Worm (Caenorhabditis elegans): ENCODE measurements around the gene sdz-8.

Gene sdz-8

ce11 chrV:11472209-11472608, 43.8 kb downstream of the sdz-8 start, which contains the start of the genes nas-20 and nas-21 (continued):
- no peak for TF ChIP-seq K09A11.1 (tag; optimal IDR thresholded peaks at IDR 0.05; ENCODE audit: insufficient read depth)
- TF ChIP-seq pqm-1 (tag; optimal IDR thresholded peaks at IDR 0.05): no peak
- TF ChIP-seq sox-2 (GFP tag; IDR thresholded peaks at IDR 0.05): no peak

ce11 chrV:11470210-11470713, 45.7 kb downstream of the sdz-8 start, which contains the start of gene aat-6:
aat-6 (minus strand) TSS chrV:11470663.
- TF ChIP-seq hlh-8 (tag; optimal IDR thresholded peaks at IDR 0.05) (no peak), unc-86 (tag; optimal IDR thresholded peaks at IDR 0.05) (no peak), tbx-7 (tag; optimal IDR thresholded peaks at IDR 0.05) (no peak), pqm-1 (tag; optimal IDR thresholded peaks at IDR 0.05) (no peak), ceh-48 (tag; optimal IDR thresholded peaks at IDR 0.05) (no peak), F13H6.1 (tag; optimal IDR thresholded peaks at IDR 0.05) (no peak), ceh-22 (tag; optimal IDR thresholded peaks at IDR 0.05) (no peak)
